Worm (Caenorhabditis elegans) whole organism, L3 larva: ENCODE results near the gene egl-46.

Experiments
- ceh-82 ChIP-seq: fragments of 150-350 bp; optimal IDR thresholded peaks from 2 replicates; lab custom pipeline; 2014; ENCODE audit warnings: missing biosample characterization, missing genetic modification characterization
- ceh-9 ChIP-seq: sonication (generic microtip); optimal IDR thresholded peaks from 2 replicates; lab custom pipeline; 2018; ENCODE audit warnings: missing biosample characterization, missing genetic modification characterization
- elt-2 ChIP-seq: sonication (generic microtip); optimal IDR thresholded peaks from 2 replicates; lab custom pipeline; 2016; ENCODE audit warnings: missing genetic modification reagents, mild to moderate bottlenecking, missing genetic modification characterization, missing compliant biosample characterization
- fkh-10 ChIP-seq: sonication (generic microtip); optimal IDR thresholded peaks from 2 replicates; lab custom pipeline; 2017; ENCODE audit warnings: missing biosample characterization, missing genetic modification reagents, missing genetic modification characterization
- nhr-11 ChIP-seq: fragments of 150-350 bp; optimal IDR thresholded peaks from 2 replicates; lab custom pipeline; 2014; ENCODE audit warnings: missing biosample characterization, missing genetic modification characterization
- nhr-43 ChIP-seq: sonication (generic microtip); optimal IDR thresholded peaks from 2 replicates; lab custom pipeline; 2016; ENCODE audit warnings: mild to moderate bottlenecking, missing genetic modification characterization, missing compliant biosample characterization; ENCODE audit not compliant: poor library complexity, severe bottlenecking
- nhr-77 ChIP-seq: fragments of 150-350 bp; optimal IDR thresholded peaks from 2 replicates; lab custom pipeline; 2014; ENCODE audit warnings: missing biosample characterization, missing genetic modification characterization
- snpc-4 ChIP-seq: fragments of 150-350 bp; optimal IDR thresholded peaks from 2 replicates; lab custom pipeline; 2014; ENCODE audit warnings: missing biosample characterization, missing genetic modification characterization

DNA sequence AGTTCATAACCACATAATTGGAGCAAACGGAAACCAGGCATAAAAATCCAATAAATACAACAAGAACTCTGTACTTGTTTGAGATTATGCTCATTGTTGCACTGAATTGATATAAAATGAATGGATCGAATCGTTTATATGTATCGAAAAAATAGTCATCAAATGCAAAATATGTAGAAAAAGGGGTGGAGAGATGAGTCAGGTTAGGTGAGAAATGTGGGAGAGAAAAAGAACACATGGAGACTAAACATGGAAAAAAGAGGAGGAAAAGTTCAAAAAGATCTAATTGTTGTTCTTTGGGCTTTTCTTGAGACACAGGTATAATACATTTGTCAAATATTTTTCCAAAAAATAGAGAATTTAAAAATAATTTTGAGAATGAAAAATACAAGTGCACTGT is 7.0 kb upstream of the egl-46 start, which contains the start of gene K11G9.5:
- TF ChIP-seq nhr-77 (tag; lab: Kevin White, UChicago) (no peak), fkh-10 (GFP tag; lab: Kevin White, UChicago) (no peak), ceh-9 (no peak), elt-2 (tag; lab: Kevin White, UChicago) (no peak), nhr-11 (tag; lab: Kevin White, UChicago) (no peak), ceh-82 (tag; lab: Kevin White, UChicago) (no peak), snpc-4 (tag; lab: Kevin White, UChicago) (no peak), nhr-43 (tag; lab: Kevin White, UChicago) (no peak)
